Worm (Caenorhabditis elegans) whole organism, L4 larva: ENCODE results near the gene srh-147.
A peak's percentile ranks its signal among the peaks of the same experiment; 100 is the strongest.

ENCODE experiments used
- R02D3.7 ChIP-seq: fragments of 150-350 bp; sonication (generic microtip); optimal IDR thresholded peaks from 3 replicates; lab custom pipeline; 2014; ENCODE audit warnings: missing biosample characterization, missing genetic modification characterization
- ama-1 ChIP-seq: fragments of 150-350 bp; optimal IDR thresholded peaks from 2 replicates; lab custom pipeline; 2014; ENCODE audit warnings: inconsistent platforms, mixed read lengths
- attf-4 ChIP-seq: sonication (generic microtip); optimal IDR thresholded peaks from 3 replicates; lab custom pipeline; 2017; ENCODE audit warnings: missing biosample characterization, missing genetic modification characterization
- ceh-32 ChIP-seq: sonication (generic microtip); optimal IDR thresholded peaks from 2 replicates; lab custom pipeline; 2016; ENCODE audit warnings: mild to moderate bottlenecking, missing genetic modification characterization, missing compliant biosample characterization; ENCODE audit not compliant: poor library complexity
- ceh-62 ChIP-seq: sonication (generic microtip); optimal IDR thresholded peaks from 2 replicates; lab custom pipeline; 2017; ENCODE audit warnings: missing biosample characterization, missing genetic modification characterization
- ctbp-1 ChIP-seq: fragments of 200-800 bp; sonication (Bioruptor generic); IDR thresholded peaks from 2 replicates; pipeline ENCODE4 v1.3.6; 2022; ENCODE audit warnings: missing genetic modification reagents, missing genetic modification characterization, missing compliant biosample characterization
- daf-16 ChIP-seq, 3 experiments: sonication (generic microtip); optimal IDR thresholded peaks; 2 replicates each; lab custom pipeline; 2016 to 2017; ENCODE audit warnings: missing genetic modification characterization in 3 of 3, missing genetic modification reagents in 3 of 3, mild to moderate bottlenecking in 2 of 3, missing compliant biosample characterization in 2 of 3, missing biosample characterization in 1 of 3, moderate library complexity in 1 of 3
- dmd-6 ChIP-seq: fragments of 200-800 bp; sonication (Bioruptor generic); IDR thresholded peaks from 2 replicates; pipeline ENCODE4 v1.3.6; 2022; ENCODE audit warnings: missing genetic modification reagents, missing genetic modification characterization, missing compliant biosample characterization
- dmd-8 ChIP-seq: fragments of 200-800 bp; sonication (Bioruptor generic); IDR thresholded peaks from 2 replicates; pipeline ENCODE4 v1.3.6; 2022; ENCODE audit warnings: missing genetic modification characterization, missing compliant biosample characterization
- dve-1 ChIP-seq: sonication (generic microtip); optimal IDR thresholded peaks from 2 replicates; lab custom pipeline; 2017; ENCODE audit warnings: antibody characterized with exemption, mild to moderate bottlenecking, missing genetic modification characterization, missing compliant biosample characterization; ENCODE audit not compliant: insufficient read depth
- egl-43 ChIP-seq: fragments of 200-800 bp; sonication (Bioruptor generic); IDR thresholded peaks from 2 replicates; pipeline ENCODE4 v1.3.6; 2022; ENCODE audit warnings: missing genetic modification reagents, missing genetic modification characterization, missing compliant biosample characterization
- fkh-10 ChIP-seq: fragments of 150-350 bp; optimal IDR thresholded peaks from 2 replicates; lab custom pipeline; 2014; ENCODE audit warnings: missing biosample characterization, missing genetic modification reagents, missing genetic modification characterization
- fos-1 ChIP-seq: fragments of 150-350 bp; optimal IDR thresholded peaks from 2 replicates; lab custom pipeline; 2014; ENCODE audit warnings: missing biosample characterization, missing genetic modification characterization
- hlh-11 ChIP-seq: fragments of 200-800 bp; sonication (Bioruptor generic); optimal IDR thresholded peaks from 2 replicates; lab custom pipeline; 2018; ENCODE audit warnings: mild to moderate bottlenecking, missing genetic modification characterization, missing compliant biosample characterization
- hlh-30 ChIP-seq: sonication (generic microtip); optimal IDR thresholded peaks from 2 replicates; lab custom pipeline; 2017; ENCODE audit warnings: antibody characterized with exemption, mild to moderate bottlenecking, missing genetic modification characterization, missing compliant biosample characterization; ENCODE audit not compliant: insufficient read depth
- lim-7 ChIP-seq: fragments of 200-800 bp; sonication (Bioruptor generic); IDR thresholded peaks from 2 replicates; pipeline ENCODE4 v1.3.6; 2022; ENCODE audit warnings: missing genetic modification characterization, missing compliant biosample characterization
- lin-13 ChIP-seq: fragments of 150-350 bp; optimal IDR thresholded peaks from 2 replicates; lab custom pipeline; 2014; ENCODE audit warnings: missing biosample characterization, missing genetic modification reagents, missing genetic modification characterization
- lin-38 ChIP-seq: fragments of 200-800 bp; sonication (Bioruptor generic); IDR thresholded peaks from 2 replicates; pipeline ENCODE4 v1.3.6; 2022; ENCODE audit warnings: missing genetic modification reagents, missing genetic modification characterization, missing compliant biosample characterization
- mdl-1 ChIP-seq, 2 experiments: fragments of 150-350 bp in 1 of 2; sonication (generic microtip) in 1 of 2; optimal IDR thresholded peaks; 2 replicates each; lab custom pipeline; 2014 to 2017; ENCODE audit warnings: missing biosample characterization in 2 of 2, missing genetic modification characterization in 2 of 2
- mdt-29 ChIP-seq: fragments of 200-800 bp; sonication (Bioruptor generic); IDR thresholded peaks from 2 replicates; pipeline ENCODE4 v1.3.6; 2022; ENCODE audit warnings: missing genetic modification reagents, missing genetic modification characterization, missing compliant biosample characterization
- mes-2 ChIP-seq: sonication (generic microtip); optimal IDR thresholded peaks from 2 replicates; lab custom pipeline; 2016; ENCODE audit warnings: missing genotype, mild to moderate bottlenecking, missing genetic modification characterization, missing compliant biosample characterization; ENCODE audit not compliant: poor library complexity, severe bottlenecking
- nhr-10 ChIP-seq: fragments of 150-350 bp; optimal IDR thresholded peaks from 2 replicates; lab custom pipeline; 2014; ENCODE audit warnings: missing biosample characterization, missing genetic modification characterization
- nhr-25 ChIP-seq: sonication (generic microtip); optimal IDR thresholded peaks from 2 replicates; lab custom pipeline; 2017; ENCODE audit warnings: missing genetic modification characterization, mild to moderate bottlenecking, missing compliant biosample characterization, antibody characterized with exemption, moderate library complexity, borderline replicate concordance; ENCODE audit not compliant: insufficient read depth
- nhr-28 ChIP-seq: fragments of 150-350 bp; optimal IDR thresholded peaks from 2 replicates; lab custom pipeline; 2014; ENCODE audit warnings: missing biosample characterization, missing genetic modification characterization
- nhr-42 ChIP-seq: fragments of 200-800 bp; sonication (Bioruptor generic); IDR thresholded peaks from 2 replicates; pipeline ENCODE4 v1.3.6; 2022; ENCODE audit warnings: missing genetic modification characterization, missing compliant biosample characterization
- nhr-48 ChIP-seq: sonication (generic microtip); optimal IDR thresholded peaks from 2 replicates; lab custom pipeline; 2016; ENCODE audit warnings: mild to moderate bottlenecking, missing genetic modification characterization, missing compliant biosample characterization
- nhr-77 ChIP-seq: fragments of 150-350 bp; optimal IDR thresholded peaks from 2 replicates; lab custom pipeline; 2014; ENCODE audit warnings: missing biosample characterization, missing genetic modification characterization
- pqm-1 ChIP-seq: sonication (generic microtip); optimal IDR thresholded peaks from 2 replicates; lab custom pipeline; 2017; ENCODE audit warnings: missing biosample characterization, missing genetic modification characterization
- rbr-2 ChIP-seq: sonication (generic microtip); optimal IDR thresholded peaks from 2 replicates; lab custom pipeline; 2016; ENCODE audit warnings: missing genotype, missing genetic modification characterization, missing compliant biosample characterization
- sdz-12 ChIP-seq: fragments of 200-800 bp; sonication (Bioruptor generic); optimal IDR thresholded peaks from 2 replicates; lab custom pipeline; 2018; ENCODE audit warnings: mild to moderate bottlenecking, missing genetic modification characterization, missing compliant biosample characterization
- spr-3 ChIP-seq: fragments of 200-800 bp; sonication (Bioruptor generic); optimal IDR thresholded peaks from 2 replicates; lab custom pipeline; 2018; ENCODE audit warnings: mild to moderate bottlenecking, missing genetic modification characterization, missing compliant biosample characterization
- tag-97 ChIP-seq: fragments of 200-800 bp; sonication (Bioruptor generic); IDR thresholded peaks from 2 replicates; pipeline ENCODE4 v1.3.6; 2022; ENCODE audit warnings: missing genetic modification characterization, missing compliant biosample characterization
- unc-62 ChIP-seq, 3 experiments: fragments of 150-350 bp in 1 of 3; sonication (generic microtip); optimal IDR thresholded peaks in 2 of 3; peaks in 1 of 3; 1 replicate in 1 of 3; 2 replicates in 2 of 3; lab custom pipeline; 2014 to 2017; ENCODE audit warnings: missing biosample characterization in 3 of 3, missing genetic modification characterization in 3 of 3, missing genetic modification reagents in 3 of 3, missing genotype in 1 of 3
- vab-7 ChIP-seq: fragments of 200-800 bp; sonication (Bioruptor generic); IDR thresholded peaks from 2 replicates; pipeline ENCODE4 v1.3.6; 2022; ENCODE audit warnings: missing genetic modification reagents, missing genetic modification characterization, missing compliant biosample characterization
- zag-1 ChIP-seq: fragments of 150-350 bp; optimal IDR thresholded peaks from 2 replicates; lab custom pipeline; 2014; ENCODE audit warnings: missing biosample characterization, missing genetic modification characterization
- zfp-2 ChIP-seq: sonication (generic microtip); optimal IDR thresholded peaks from 2 replicates; lab custom pipeline; 2016; ENCODE audit warnings: mild to moderate bottlenecking, missing genetic modification characterization, missing compliant biosample characterization
- zip-11 ChIP-seq: fragments of 200-800 bp; sonication (Bioruptor generic); IDR thresholded peaks from 2 replicates; pipeline ENCODE4 v1.3.6; 2022; ENCODE audit warnings: missing genetic modification characterization, missing compliant biosample characterization
- zip-2 ChIP-seq: fragments of 150-350 bp; optimal IDR thresholded peaks from 2 replicates; lab custom pipeline; 2014; ENCODE audit warnings: missing biosample characterization, missing genetic modification characterization
- ztf-11 ChIP-seq: fragments of 150-350 bp; optimal IDR thresholded peaks from 2 replicates; lab custom pipeline; 2014; ENCODE audit warnings: missing biosample characterization, missing genetic modification characterization
- ztf-7 ChIP-seq: fragments of 150-350 bp; optimal IDR thresholded peaks from 2 replicates; lab custom pipeline; 2014; ENCODE audit warnings: missing biosample characterization, missing genetic modification characterization

Gene srh-147

ce11 chrV:15891279-15891678 is 41.2 kb upstream of the srh-147 start (continued):
- no peak for TF ChIP-seq unc-62 (GFP tag; optimal IDR thresholded peaks at IDR 0.05 in 1 of 2; lab: Kevin White, UChicago)
- no peak for TF ChIP-seq unc-62 (tag; optimal IDR thresholded peaks at IDR 0.05; lab: Kevin White, UChicago)
- no peak for TF ChIP-seq ama-1 (lab: Kevin White, UChicago)
- no peak for TF ChIP-seq sdz-12 (GFP tag; lab: Kevin White, UChicago)
- TF ChIP-seq ceh-62 (tag; lab: Kevin White, UChicago), result no peak
- TF ChIP-seq zag-1 (tag; lab: Kevin White, UChicago), result no peak
- TF ChIP-seq egl-43 (GFP tag; lab: Robert Waterston, UW), result no peak
- no peak for TF ChIP-seq nhr-42 (GFP tag; lab: Robert Waterston, UW)
- no peak for TF ChIP-seq ceh-32
- TF ChIP-seq tag-97, result no peak
- TF ChIP-seq rbr-2, result no peak
- TF ChIP-seq dmd-8 (GFP tag; lab: Robert Waterston, UW), result no peak
- no peak for TF ChIP-seq lin-38
- no peak for TF ChIP-seq fkh-10 (GFP tag; lab: Kevin White, UChicago)
- peak; percentile 70 for TF ChIP-seq pqm-1 (tag; lab: Kevin White, UChicago)
- no peak for TF ChIP-seq vab-7 (GFP tag; lab: Robert Waterston, UW)
- TF ChIP-seq spr-3 (GFP tag; lab: Kevin White, UChicago), result no peak
- no peak for TF ChIP-seq ztf-11
- TF ChIP-seq nhr-48 (tag; lab: Kevin White, UChicago), result no peak
- no peak for TF ChIP-seq mes-2 (tag; lab: Kevin White, UChicago)
- no peak for TF ChIP-seq zip-2
- TF ChIP-seq lim-7 (GFP tag; lab: Robert Waterston, UW), result no peak
- TF ChIP-seq ztf-7 (tag; lab: Kevin White, UChicago), result no peak
- no peak for TF ChIP-seq mdl-1 (tag; optimal IDR thresholded peaks at IDR 0.05; lab: Kevin White, UChicago)
- TF ChIP-seq nhr-25, result no peak
- no peak for TF ChIP-seq lin-13 (GFP tag; lab: Kevin White, UChicago)
- no peak for TF ChIP-seq mdt-29 (GFP tag; lab: Robert Waterston, UW)
- TF ChIP-seq hlh-30 (tag; lab: Kevin White, UChicago), result peak; percentile 28
- no peak for TF ChIP-seq nhr-10 (tag; lab: Kevin White, UChicago)
- TF ChIP-seq nhr-77 (tag; lab: Kevin White, UChicago), result peak; percentile 24

ce11 chrV:15890115-15890514 is 40.0 kb upstream of the srh-147 start:
- TF ChIP-seq hlh-30 (tag; lab: Kevin White, UChicago) (no peak), hlh-11 (tag; lab: Kevin White, UChicago) (peak; percentile 18), zip-11 (no peak), daf-16 (GFP tag; optimal IDR thresholded peaks at IDR 0.05; lab: Kevin White, UChicago) (no peak), daf-16 (tag; optimal IDR thresholded peaks at IDR 0.05; lab: Kevin White, UChicago) (peak; percentile 78), nhr-28 (tag; lab: Kevin White, UChicago) (peak; percentile 60), dmd-6 (GFP tag; lab: Robert Waterston, UW) (peak; percentile 35; the same call in 1 of the 2 replicates)

- TF ChIP-seq mes-2 (tag; lab: Kevin White, UChicago), result no peak
- TF ChIP-seq daf-16 (GFP tag; optimal IDR thresholded peaks at IDR 0.05; lab: Kevin White, UChicago), result no peak
- TF ChIP-seq daf-16 (tag; optimal IDR thresholded peaks at IDR 0.05; lab: Kevin White, UChicago), result peak; percentile 3
- TF ChIP-seq dve-1 (tag; lab: Kevin White, UChicago), result peak; percentile 10
- no peak for TF ChIP-seq ctbp-1 (GFP tag; lab: Robert Waterston, UW)
- no peak for TF ChIP-seq R02D3.7 (tag; lab: Kevin White, UChicago)
- no peak for TF ChIP-seq fos-1 (tag; lab: Kevin White, UChicago)
- TF ChIP-seq zfp-2 (tag; lab: Kevin White, UChicago), result no peak
- no peak for TF ChIP-seq attf-4 (tag; lab: Kevin White, UChicago)
- TF ChIP-seq, all 104 proteins: peak for 2
Observed at ce11 chrV:15888751-15889150, 38.6 kb upstream of the srh-147 start, which contains the start of gene cgt-1. cgt-1 (minus strand) TSS chrV:15888851.
